Worm (Caenorhabditis elegans) whole organism, young adult: Measurements from ENCODE around the gene ZK666.4.
A peak's percentile ranks its signal among the peaks of the same experiment; 100 is the strongest.

Experiments used
- B0019.2 ChIP-seq: fragments of 200-800 bp; sonication (Bioruptor generic); conservative IDR thresholded peaks from 2 replicates; pipeline ENCODE4 v1.3.6; 2022; ENCODE audit warnings: missing genetic modification reagents, missing genetic modification characterization, missing compliant biosample characterization
- B0336.3 ChIP-seq: fragments of 200-800 bp; sonication (Bioruptor generic); IDR thresholded peaks from 2 replicates; pipeline ENCODE4 v1.3.6; 2022; ENCODE audit warnings: missing genetic modification characterization, missing compliant biosample characterization
- C06A6.2 ChIP-seq: fragments of 200-800 bp; sonication (Bioruptor generic); conservative IDR thresholded peaks from 2 replicates; pipeline ENCODE4 v1.3.6; 2022; ENCODE audit warnings: missing genetic modification characterization, missing compliant biosample characterization
- D2030.7 ChIP-seq: fragments of 200-800 bp; sonication (Bioruptor generic); IDR thresholded peaks from 2 replicates; pipeline ENCODE4 v1.3.6; 2022; ENCODE audit warnings: missing genetic modification reagents, missing genetic modification characterization, missing compliant biosample characterization
- F10E7.11 ChIP-seq: sonication (generic microtip); optimal IDR thresholded peaks from 2 replicates; lab custom pipeline; 2017; ENCODE audit warnings: mild to moderate bottlenecking, missing genetic modification characterization, moderate library complexity, missing compliant biosample characterization
- F57C9.4 ChIP-seq: sonication (generic microtip); optimal IDR thresholded peaks from 2 replicates; lab custom pipeline; 2017; ENCODE audit warnings: mild to moderate bottlenecking, missing genetic modification characterization, missing compliant biosample characterization
- Y53G8AR.9 ChIP-seq: fragments of 200-800 bp; sonication (Bioruptor generic); conservative IDR thresholded peaks from 2 replicates; pipeline ENCODE4 v1.3.6; 2022; ENCODE audit warnings: missing genetic modification reagents, missing genetic modification characterization, missing compliant biosample characterization
- Y95B8A.8 ChIP-seq: fragments of 200-800 bp; sonication (Bioruptor generic); IDR thresholded peaks from 2 replicates; pipeline ENCODE4 v1.3.6; 2022; ENCODE audit warnings: missing genetic modification reagents, missing genetic modification characterization, missing compliant biosample characterization
- ama-1 ChIP-seq, 3 experiments: fragments of 150-350 bp in 1 of 3; sonication (generic microtip) in 2 of 3; optimal IDR thresholded peaks; 2 replicates each; lab custom pipeline; 2014 to 2018; ENCODE audit warnings: missing biosample characterization in 2 of 3, missing genetic modification characterization in 2 of 3, missing genetic modification reagents in 2 of 3
- aptf-3 ChIP-seq: fragments of 200-800 bp; sonication (Bioruptor generic); IDR thresholded peaks from 2 replicates; pipeline ENCODE4 v1.3.6; 2022; ENCODE audit warnings: missing genetic modification characterization, missing compliant biosample characterization
- attf-6 ChIP-seq: fragments of 200-800 bp; sonication (Bioruptor generic); IDR thresholded peaks from 2 replicates; pipeline ENCODE4 v1.3.6; 2022; ENCODE audit warnings: missing genetic modification reagents, missing genetic modification characterization, missing compliant biosample characterization
- bed-2 ChIP-seq: fragments of 200-800 bp; sonication (Bioruptor generic); IDR thresholded peaks from 2 replicates; pipeline ENCODE4 v1.3.6; 2022; ENCODE audit warnings: missing genetic modification reagents, missing genetic modification characterization, missing compliant biosample characterization
- cebp-1 ChIP-seq, 2 experiments: fragments of 200-800 bp in 1 of 2; sonication (Bioruptor generic) in 1 of 2; sonication (generic microtip) in 1 of 2; IDR thresholded peaks in 1 of 2; optimal IDR thresholded peaks in 1 of 2; 2 replicates each; pipeline versions ENCODE4 v1.3.6 to Lab custom; 2017 to 2022; ENCODE audit warnings: missing compliant biosample characterization in 2 of 2, missing genetic modification characterization in 2 of 2, mild to moderate bottlenecking in 1 of 2, missing genetic modification reagents in 1 of 2, moderate library complexity in 1 of 2
- chd-7 ChIP-seq: sonication (generic microtip); optimal IDR thresholded peaks from 2 replicates; lab custom pipeline; 2016; ENCODE audit warnings: mild to moderate bottlenecking, missing genetic modification characterization, moderate library complexity, missing compliant biosample characterization
- egl-18 ChIP-seq: fragments of 200-800 bp; sonication (Bioruptor generic); IDR thresholded peaks from 2 replicates; pipeline ENCODE4 v1.3.6; 2022; ENCODE audit warnings: missing genetic modification reagents, missing genetic modification characterization, missing compliant biosample characterization
- gei-17 ChIP-seq: fragments of 200-800 bp; sonication (Bioruptor generic); optimal IDR thresholded peaks from 2 replicates; lab custom pipeline; 2018; ENCODE audit warnings: mild to moderate bottlenecking, missing genetic modification characterization, missing compliant biosample characterization
- hlh-12 ChIP-seq: sonication (generic microtip); optimal IDR thresholded peaks from 2 replicates; lab custom pipeline; 2016; ENCODE audit warnings: missing genetic modification characterization, missing compliant biosample characterization
- hlh-26 ChIP-seq: fragments of 200-800 bp; sonication (Bioruptor generic); conservative IDR thresholded peaks from 2 replicates; pipeline ENCODE4 v1.3.6; 2022; ENCODE audit warnings: missing genetic modification reagents, missing genetic modification characterization, missing compliant biosample characterization
- lin-26 ChIP-seq: fragments of 200-800 bp; sonication (Bioruptor generic); IDR thresholded peaks from 2 replicates; pipeline ENCODE4 v1.3.6; 2022; ENCODE audit warnings: missing genetic modification reagents, missing genetic modification characterization, missing compliant biosample characterization
- lin-35 ChIP-seq, 3 experiments: fragments of 150-350 bp in 2 of 3; sonication (generic microtip) in 1 of 3; optimal IDR thresholded peaks; 2 replicates each; lab custom pipeline; 2014 to 2018; ENCODE audit warnings: missing biosample characterization in 3 of 3, missing genetic modification characterization in 3 of 3, missing genetic modification reagents in 3 of 3
- lin-54 ChIP-seq: fragments of 200-800 bp; sonication (Bioruptor generic); optimal IDR thresholded peaks from 2 replicates; lab custom pipeline; 2018; ENCODE audit warnings: mild to moderate bottlenecking, missing genetic modification characterization, missing compliant biosample characterization
- madf-3 ChIP-seq: fragments of 200-800 bp; sonication (Bioruptor generic); IDR thresholded peaks from 2 replicates; pipeline ENCODE4 v1.3.6; 2022; ENCODE audit warnings: missing genetic modification reagents, missing genetic modification characterization, missing compliant biosample characterization
- mxl-1 ChIP-seq: sonication (generic microtip); optimal IDR thresholded peaks from 2 replicates; lab custom pipeline; 2016; ENCODE audit warnings: missing genetic modification characterization, missing compliant biosample characterization
- nhr-120 ChIP-seq: fragments of 200-800 bp; sonication (Bioruptor generic); IDR thresholded peaks from 2 replicates; pipeline ENCODE4 v1.3.6; 2022; ENCODE audit warnings: missing genetic modification characterization, missing compliant biosample characterization
- nhr-179 ChIP-seq: sonication (generic microtip); optimal IDR thresholded peaks from 2 replicates; lab custom pipeline; 2016; ENCODE audit warnings: mild to moderate bottlenecking, missing genetic modification characterization, missing compliant biosample characterization
- nhr-27 ChIP-seq: fragments of 200-800 bp; sonication (Bioruptor generic); optimal IDR thresholded peaks from 2 replicates; lab custom pipeline; 2018; ENCODE audit warnings: mild to moderate bottlenecking, missing genetic modification characterization, moderate library complexity, missing compliant biosample characterization
- nhr-90 ChIP-seq: sonication (generic microtip); optimal IDR thresholded peaks from 2 replicates; lab custom pipeline; 2016; ENCODE audit warnings: missing genotype, mild to moderate bottlenecking, missing genetic modification characterization, missing compliant biosample characterization
- pha-4 ChIP-seq: fragments of 150-350 bp; sonication (generic microtip); optimal IDR thresholded peaks from 2 replicates; lab custom pipeline; 2014; ENCODE audit warnings: missing biosample characterization, missing genetic modification reagents, missing genetic modification characterization
- snpc-1.3 ChIP-seq: sonication (generic microtip); optimal IDR thresholded peaks from 2 replicates; lab custom pipeline; 2017; ENCODE audit warnings: missing genetic modification characterization, mild to moderate bottlenecking, missing compliant biosample characterization, antibody characterized with exemption, moderate library complexity, missing genotype, missing genetic modification reagents; ENCODE audit not compliant: insufficient read depth
- tlf-1 ChIP-seq: fragments of 200-800 bp; sonication (Bioruptor generic); optimal IDR thresholded peaks from 2 replicates; lab custom pipeline; 2018; ENCODE audit warnings: mild to moderate bottlenecking, missing genetic modification characterization, missing compliant biosample characterization
- unc-62 ChIP-seq: fragments of 150-350 bp; optimal IDR thresholded peaks from 2 replicates; lab custom pipeline; 2014; ENCODE audit warnings: missing biosample characterization, missing genetic modification reagents, missing genetic modification characterization
- ztf-28 ChIP-seq: fragments of 200-800 bp; sonication (Bioruptor generic); IDR thresholded peaks from 2 replicates; pipeline ENCODE4 v1.3.6; 2022; ENCODE audit warnings: missing genetic modification reagents, missing genetic modification characterization, missing compliant biosample characterization

Gene ZK666.4

ce11 chrII:10505949-10506348 lies 28.9 kb downstream of the ZK666.4 start:
- no peak for TF ChIP-seq tlf-1 (GFP tag; lab: Kevin White, UChicago)
- TF ChIP-seq nhr-120, result no peak
- no peak for TF ChIP-seq nhr-27 (tag; lab: Kevin White, UChicago)
- TF ChIP-seq B0336.3, result no peak
- no peak for TF ChIP-seq pha-4 (tag; lab: Kevin White, UChicago)
- TF ChIP-seq attf-6 (GFP tag; lab: Robert Waterston, UW), result no peak
- TF ChIP-seq Y95B8A.8, result no peak
- TF ChIP-seq Y53G8AR.9 (GFP tag; lab: Robert Waterston, UW), result no peak
- TF ChIP-seq hlh-26, result no peak

- TF ChIP-seq nhr-90 (tag; lab: Kevin White, UChicago), result no peak
- no peak for TF ChIP-seq F10E7.11 (tag; lab: Kevin White, UChicago)
- no peak for TF ChIP-seq bed-2 (GFP tag; lab: Robert Waterston, UW)
- TF ChIP-seq unc-62, result no peak
- TF ChIP-seq lin-35 (GFP tag; optimal IDR thresholded peaks at IDR 0.05; lab: Kevin White, UChicago), result no peak
- no peak for TF ChIP-seq C06A6.2
- no peak for TF ChIP-seq gei-17 (GFP tag; lab: Kevin White, UChicago)
- TF ChIP-seq hlh-12 (tag; lab: Kevin White, UChicago), result no peak
- TF ChIP-seq lin-26, result no peak
- no peak for TF ChIP-seq B0019.2 (GFP tag; lab: Robert Waterston, UW)
- TF ChIP-seq ztf-28 (GFP tag; lab: Robert Waterston, UW), result no peak
- TF ChIP-seq lin-54 (GFP tag; lab: Kevin White, UChicago), result no peak
- no peak for TF ChIP-seq nhr-179 (tag; lab: Kevin White, UChicago)
- no peak for TF ChIP-seq egl-18 (GFP tag; lab: Robert Waterston, UW)
- no peak for TF ChIP-seq snpc-1.3 (tag; lab: Kevin White, UChicago)
- TF ChIP-seq pha-4 (tag; lab: Kevin White, UChicago), result no peak
- TF ChIP-seq mxl-1 (tag; lab: Kevin White, UChicago), result no peak
- TF ChIP-seq nhr-120, result no peak
- TF ChIP-seq aptf-3 (GFP tag; lab: Robert Waterston, UW), result no peak
- no peak for TF ChIP-seq D2030.7 (GFP tag; lab: Robert Waterston, UW)
These were observed 30.8 kb downstream of the ZK666.4 start for ce11 chrII:10507906-10508305.

ce11 chrII:10509746-10510145 lies 32.7 kb downstream of the ZK666.4 start, which contains the start of gene F59B10.2:
F59B10.2 (minus strand) TSS chrII:10509846.
- no peak for TF ChIP-seq nhr-27 (tag; lab: Kevin White, UChicago)
- TF ChIP-seq ama-1 (optimal IDR thresholded peaks at IDR 0.05; lab: Kevin White, UChicago), result no peak
- no peak for TF ChIP-seq ama-1 (GFP tag; optimal IDR thresholded peaks at IDR 0.05; lab: Kevin White, UChicago)

ce11 chrII:10510242-10510641 lies 33.2 kb downstream of the ZK666.4 start, which contains the start of gene F59B10.3:
F59B10.3 (plus strand) TSS chrII:10510542.
- TF ChIP-seq madf-3 (no peak), hlh-12 (tag; lab: Kevin White, UChicago) (no peak), cebp-1 (GFP tag; IDR thresholded peaks at IDR 0.05; lab: Robert Waterston, UW) (no peak), cebp-1 (tag; optimal IDR thresholded peaks at IDR 0.05; lab: Kevin White, UChicago) (peak; percentile 1), chd-7 (tag; lab: Kevin White, UChicago) (no peak)

- no peak for TF ChIP-seq cebp-1 (GFP tag; IDR thresholded peaks at IDR 0.05; lab: Robert Waterston, UW)
- TF ChIP-seq cebp-1 (tag; optimal IDR thresholded peaks at IDR 0.05; lab: Kevin White, UChicago), result peak; percentile 3
- no peak for TF ChIP-seq F57C9.4 (tag; lab: Kevin White, UChicago)
- no peak for TF ChIP-seq Y53G8AR.9 (GFP tag; lab: Robert Waterston, UW)
- TF ChIP-seq, all 124 proteins: peak for 1
These were observed 36.3 kb downstream of the ZK666.4 start for ce11 chrII:10513377-10513776.
